Fruit fly (Drosophila melanogaster) whole organism, embryonic: ENCODE results near the gene obst-B.

ENCODE experiments used
- B-H2 ChIP-seq: fragments of 200-800 bp; sonication (Bioruptor generic); optimal IDR thresholded peaks from 2 replicates; lab custom pipeline; 2018; ENCODE audit warnings: missing biosample characterization, mild to moderate bottlenecking, missing genetic modification characterization
- CG11696 ChIP-seq: fragments of 200-800 bp; sonication (Bioruptor generic); IDR thresholded peaks from 2 replicates; pipeline ENCODE4 v1.3.6; 2022; ENCODE audit warnings: missing biosample characterization, missing genetic modification characterization
- CG12659 ChIP-seq: fragments of 200-800 bp; sonication (Bioruptor generic); optimal IDR thresholded peaks from 3 replicates; lab custom pipeline; 2017; ENCODE audit warnings: mild to moderate bottlenecking, missing biosample characterization, missing genetic modification reagents, missing genetic modification characterization
- CG15011 ChIP-seq: fragments of 200-800 bp; sonication (Bioruptor generic); optimal IDR thresholded peaks from 3 replicates; lab custom pipeline; 2018; ENCODE audit warnings: missing biosample characterization, mild to moderate bottlenecking, missing genetic modification characterization
- CG15601 ChIP-seq: fragments of 200-800 bp; sonication (Bioruptor generic); optimal IDR thresholded peaks from 3 replicates; lab custom pipeline; 2019; ENCODE audit warnings: missing biosample characterization, mild to moderate bottlenecking, missing genetic modification characterization, moderate library complexity
- CG15696 ChIP-seq: fragments of 200-800 bp; sonication (Bioruptor generic); optimal IDR thresholded peaks from 2 replicates; lab custom pipeline; 2019; ENCODE audit warnings: missing biosample characterization, mild to moderate bottlenecking, missing genetic modification characterization, moderate library complexity
- CG16863 ChIP-seq: fragments of 200-800 bp; sonication (Bioruptor generic); optimal IDR thresholded peaks from 3 replicates; lab custom pipeline; 2016; ENCODE audit warnings: missing biosample characterization, missing genetic modification characterization
- CG17328 ChIP-seq: fragments of 200-800 bp; sonication (Bioruptor generic); IDR thresholded peaks from 2 replicates; pipeline ENCODE4 v1.3.6; 2022; ENCODE audit warnings: missing biosample characterization, missing genetic modification characterization
- CG17612 ChIP-seq: fragments of 200-800 bp; sonication (Bioruptor generic); IDR thresholded peaks from 2 replicates; pipeline ENCODE4 v1.3.6; 2022; ENCODE audit warnings: missing biosample characterization, missing genetic modification characterization
- CG18011 ChIP-seq: fragments of 200-800 bp; sonication (Bioruptor generic); optimal IDR thresholded peaks from 2 replicates; lab custom pipeline; 2017; ENCODE audit warnings: missing biosample characterization, missing genetic modification characterization, mild to moderate bottlenecking, moderate library complexity, missing genotype
- CG18599 ChIP-seq: fragments of 200-800 bp; sonication (Bioruptor generic); optimal IDR thresholded peaks from 3 replicates; lab custom pipeline; 2017; ENCODE audit warnings: missing biosample characterization, missing genetic modification characterization, mild to moderate bottlenecking, moderate library complexity, missing genetic modification reagents
- CG18619 ChIP-seq: fragments of 200-800 bp; sonication (Bioruptor generic); optimal IDR thresholded peaks from 3 replicates; lab custom pipeline; 2017; ENCODE audit warnings: missing biosample characterization, mild to moderate bottlenecking, missing genetic modification characterization
- CG3065 ChIP-seq: fragments of 200-800 bp; sonication (Bioruptor generic); optimal IDR thresholded peaks from 2 replicates; lab custom pipeline; 2016; ENCODE audit warnings: missing biosample characterization, missing genetic modification characterization
- CG32772 ChIP-seq: fragments of 200-800 bp; sonication (Bioruptor generic); IDR thresholded peaks from 2 replicates; pipeline ENCODE4 v1.3.6; 2022; ENCODE audit warnings: missing biosample characterization, missing genetic modification characterization
- CG3726 ChIP-seq: fragments of 200-800 bp; sonication (Bioruptor generic); IDR thresholded peaks from 3 replicates; pipeline ENCODE4, ENCODE4 v1.3.6; 2022; ENCODE audit warnings: missing biosample characterization, missing genetic modification characterization
- CG4360 ChIP-seq: fragments of 200-800 bp; sonication (Bioruptor generic); IDR thresholded peaks from 2 replicates; pipeline ENCODE4 v1.3.6; 2022; ENCODE audit warnings: missing biosample characterization, missing genetic modification characterization
- CG4854 ChIP-seq: fragments of 200-800 bp; sonication (Bioruptor generic); optimal IDR thresholded peaks from 2 replicates; lab custom pipeline; 2016; ENCODE audit warnings: missing biosample characterization, missing genetic modification characterization, inconsistent platforms
- CG6654 ChIP-seq: fragments of 200-800 bp; sonication (Bioruptor generic); optimal IDR thresholded peaks from 2 replicates; lab custom pipeline; 2017; ENCODE audit warnings: missing biosample characterization, mild to moderate bottlenecking, missing genetic modification characterization
- CG8359 ChIP-seq: fragments of 200-800 bp; sonication (Bioruptor generic); optimal IDR thresholded peaks from 2 replicates; lab custom pipeline; 2017; ENCODE audit warnings: missing biosample characterization, mild to moderate bottlenecking, missing genetic modification characterization, borderline replicate concordance
- CG8388 ChIP-seq: fragments of 200-800 bp; sonication (Bioruptor generic); optimal IDR thresholded peaks from 2 replicates; lab custom pipeline; 2019; ENCODE audit warnings: missing biosample characterization, mild to moderate bottlenecking, missing genetic modification characterization, moderate library complexity
- CG9437 ChIP-seq: fragments of 200-800 bp; sonication (Bioruptor generic); optimal IDR thresholded peaks from 2 replicates; lab custom pipeline; 2018; ENCODE audit warnings: missing biosample characterization, mild to moderate bottlenecking, missing genetic modification characterization
- CG9727 ChIP-seq: fragments of 200-800 bp; sonication (Bioruptor generic); optimal IDR thresholded peaks from 3 replicates; lab custom pipeline; 2017; ENCODE audit warnings: missing biosample characterization, mild to moderate bottlenecking, missing genetic modification characterization
- CG9932 ChIP-seq: fragments of 200-800 bp; sonication (Bioruptor generic); IDR thresholded peaks from 2 replicates; pipeline ENCODE4 v1.3.6; 2022; ENCODE audit warnings: missing biosample characterization, missing genetic modification characterization
- D19A ChIP-seq: fragments of 200-800 bp; optimal IDR thresholded peaks from 3 replicates; lab custom pipeline; 2019; ENCODE audit warnings: missing biosample characterization, mild to moderate bottlenecking, missing genetic modification characterization, moderate library complexity
- Dad ChIP-seq: fragments of 200-800 bp; sonication (Bioruptor generic); optimal IDR thresholded peaks from 3 replicates; lab custom pipeline; 2016; ENCODE audit warnings: missing biosample characterization, missing genetic modification characterization
- Sox100B ChIP-seq: fragments of 200-800 bp; sonication (Bioruptor generic); optimal IDR thresholded peaks from 3 replicates; lab custom pipeline; 2018; ENCODE audit warnings: missing biosample characterization, mild to moderate bottlenecking, missing genetic modification characterization
- Stat92E ChIP-seq, 3 experiments: fragments of >200 bp in 2 of 3; fragments of 200-800 bp in 1 of 3; sonication (Bioruptor generic) in 1 of 3; optimal IDR thresholded peaks; 2 replicates each; lab custom pipeline; 2017 to 2019; ENCODE audit warnings: missing biosample characterization in 3 of 3, missing genetic modification characterization in 3 of 3, mild to moderate bottlenecking in 1 of 3, moderate library complexity in 1 of 3
- Vsx1 ChIP-seq: fragments of 200-800 bp; sonication (Bioruptor generic); optimal IDR thresholded peaks from 2 replicates; lab custom pipeline; 2017; ENCODE audit warnings: missing biosample characterization, mild to moderate bottlenecking, missing genetic modification characterization, missing genetic modification reagents
- Xbp1 ChIP-seq: fragments of 200-800 bp; sonication (Bioruptor generic); optimal IDR thresholded peaks from 3 replicates; lab custom pipeline; 2016; ENCODE audit warnings: missing biosample characterization, mild to moderate bottlenecking, missing genetic modification characterization
- amos ChIP-seq: fragments of 200-800 bp; sonication (Bioruptor generic); IDR thresholded peaks from 2 replicates; pipeline ENCODE4 v1.3.6; 2022; ENCODE audit warnings: missing biosample characterization, missing genetic modification characterization; ENCODE audit not compliant: partially characterized antibody
- btn ChIP-seq: fragments of 200-800 bp; sonication (Bioruptor generic); optimal IDR thresholded peaks from 2 replicates; lab custom pipeline; 2016; ENCODE audit warnings: missing biosample characterization, missing genetic modification characterization
- cg ChIP-seq: fragments of 200-800 bp; sonication (Bioruptor generic); optimal IDR thresholded peaks from 3 replicates; lab custom pipeline; 2019; ENCODE audit warnings: missing biosample characterization, mild to moderate bottlenecking, missing genetic modification characterization, moderate library complexity
- chif ChIP-seq, 2 experiments: fragments of 200-800 bp; sonication (Bioruptor generic); optimal IDR thresholded peaks; 3 replicates each; lab custom pipeline; 2016; ENCODE audit warnings: missing biosample characterization in 2 of 2, missing genetic modification characterization in 2 of 2
- ci ChIP-seq: fragments of 200-800 bp; sonication (Bioruptor generic); IDR thresholded peaks from 3 replicates; pipeline ENCODE4 v1.3.6; 2022; ENCODE audit warnings: missing biosample characterization, missing genetic modification characterization
- da ChIP-seq: fragments of 200-800 bp; sonication (Bioruptor generic); optimal IDR thresholded peaks from 2 replicates; lab custom pipeline; 2016; ENCODE audit warnings: missing biosample characterization, missing genetic modification characterization
- dpn ChIP-seq, 2 experiments: fragments of 200-800 bp; sonication (Bioruptor generic); optimal IDR thresholded peaks; 3 replicates each; lab custom pipeline; 2016; ENCODE audit warnings: missing biosample characterization in 2 of 2, missing genetic modification characterization in 2 of 2
- fru ChIP-seq: fragments of >200 bp; optimal IDR thresholded peaks from 2 replicates; lab custom pipeline; 2017
- gcm ChIP-seq: fragments of 200-800 bp; sonication (Bioruptor generic); optimal IDR thresholded peaks from 2 replicates; lab custom pipeline; 2019; ENCODE audit warnings: missing biosample characterization, mild to moderate bottlenecking, missing genetic modification characterization, moderate library complexity
- gsb-n ChIP-seq: fragments of 200-800 bp; sonication (Bioruptor generic); optimal IDR thresholded peaks from 3 replicates; lab custom pipeline; 2018; ENCODE audit warnings: missing biosample characterization, mild to moderate bottlenecking, missing genetic modification characterization
- hth ChIP-seq: fragments of >200 bp; optimal IDR thresholded peaks from 2 replicates; lab custom pipeline; 2017; ENCODE audit warnings: inconsistent platforms
- lov ChIP-seq, 2 experiments: fragments of 200-800 bp in 1 of 2; fragments of >200 bp in 1 of 2; sonication (Bioruptor generic) in 1 of 2; IDR thresholded peaks in 1 of 2; optimal IDR thresholded peaks in 1 of 2; 2 replicates in 1 of 2; 3 replicates in 1 of 2; pipeline versions ENCODE4 v1.3.6 to Lab custom; 2017 to 2022; ENCODE audit warnings: missing biosample characterization in 1 of 2, missing genetic modification characterization in 1 of 2
- maf-S ChIP-seq: fragments of 200-800 bp; sonication (Bioruptor generic); optimal IDR thresholded peaks from 2 replicates; lab custom pipeline; 2016; ENCODE audit warnings: missing biosample characterization, missing genetic modification characterization
- nom ChIP-seq: fragments of 200-800 bp; sonication (Bioruptor generic); optimal IDR thresholded peaks from 2 replicates; lab custom pipeline; 2017; ENCODE audit warnings: missing biosample characterization, missing genetic modification characterization, mild to moderate bottlenecking, moderate library complexity, missing genetic modification reagents
- repo ChIP-seq: fragments of 200-800 bp; sonication (Bioruptor generic); optimal IDR thresholded peaks from 2 replicates; lab custom pipeline; 2016; ENCODE audit warnings: missing biosample characterization, missing genetic modification characterization
- run ChIP-seq: fragments of 200-800 bp; sonication (Bioruptor generic); optimal IDR thresholded peaks from 3 replicates; lab custom pipeline; 2018; ENCODE audit warnings: missing biosample characterization, mild to moderate bottlenecking, missing genetic modification characterization
- stc ChIP-seq: fragments of 200-800 bp; sonication (Bioruptor generic); IDR thresholded peaks from 2 replicates; pipeline ENCODE4 v1.3.6; 2022; ENCODE audit warnings: missing biosample characterization, missing genetic modification characterization
- trem ChIP-seq: fragments of 200-800 bp; optimal IDR thresholded peaks from 3 replicates; lab custom pipeline; 2019; ENCODE audit warnings: missing biosample characterization, mild to moderate bottlenecking, missing genetic modification characterization, moderate library complexity

The obst-B gene

DNA sequence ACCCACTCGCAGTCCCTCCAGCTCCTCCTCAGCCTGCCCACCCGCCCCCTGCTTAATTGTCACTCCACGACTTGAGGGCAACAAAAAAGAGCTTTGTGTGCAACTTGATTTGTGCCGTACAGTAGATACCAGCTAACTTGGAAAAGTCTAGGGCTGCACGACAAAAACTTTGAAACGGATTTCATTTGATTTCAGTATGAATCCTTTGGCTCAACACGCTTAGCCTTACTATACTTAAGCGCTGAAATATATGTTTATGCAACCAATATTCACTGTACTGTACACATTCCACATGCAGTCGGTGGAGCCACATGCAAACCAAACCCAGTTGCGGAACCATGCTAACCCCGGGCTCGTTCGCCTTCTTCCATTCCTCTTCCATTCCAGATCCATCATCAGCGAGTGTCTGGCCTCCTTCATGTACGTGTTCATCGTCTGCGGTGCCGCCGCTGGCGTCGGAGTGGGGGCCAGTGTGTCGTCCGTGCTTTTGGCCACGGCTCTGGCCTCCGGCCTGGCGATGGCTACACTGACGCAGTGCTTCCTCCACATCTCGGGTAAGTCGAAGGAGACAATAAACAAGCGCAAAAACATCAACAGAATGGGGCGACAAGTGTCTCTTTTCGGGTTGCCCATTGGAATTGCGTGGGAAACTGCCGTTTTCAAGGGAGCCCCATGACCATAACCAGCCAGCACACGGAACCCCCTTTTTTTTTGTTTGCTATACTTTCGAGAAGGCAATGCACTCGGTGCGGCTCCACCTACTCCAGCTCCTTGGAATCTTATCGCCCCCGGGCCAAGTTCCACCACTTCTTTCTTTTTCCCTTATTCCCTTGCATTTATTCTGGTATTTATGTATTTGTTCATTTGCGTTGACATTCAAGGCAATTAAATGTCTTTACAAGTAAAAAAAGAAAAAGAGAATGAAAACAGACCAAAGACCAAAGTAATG is 45.8 kb upstream of the obst-B start (continued):
- TF ChIP-seq lov (optimal IDR thresholded peaks at IDR 0.05; lab: Kevin White, UChicago) (no peak), lov (GFP tag; IDR thresholded peaks at IDR 0.05; lab: Robert Waterston, UW) (0 out of 3 replicates have a peak, but pooled peaks have one; percentile 60), CG9727 (GFP tag; lab: Kevin White, UChicago) (peak; percentile 29), cg (no peak), Xbp1 (GFP tag; lab: Kevin White, UChicago) (peak; percentile 54), CG9437 (GFP tag; lab: Kevin White, UChicago) (no peak), CG3726 (GFP tag; lab: Robert Waterston, UW) (peak; percentile 57; the same call in 1 of the 3 replicates), hth (no peak), Stat92E (GFP tag; optimal IDR thresholded peaks at IDR 0.05; lab: Kevin White, UChicago) (no peak), CG17328 (GFP tag; lab: Robert Waterston, UW) (peak; percentile 73), CG4360 (GFP tag; lab: Robert Waterston, UW) (peak; percentile 34; the same call in 1 of the 2 replicates), Dad (no peak), fru (lab: Kevin White, UChicago) (no peak), chif (GFP tag; optimal IDR thresholded peaks at IDR 0.05; lab: Kevin White, UChicago) (peak; percentile 11 to 31), D19A (tag; lab: Kevin White, UChicago) (peak; percentile 54), dpn (GFP tag; optimal IDR thresholded peaks at IDR 0.05; lab: Kevin White, UChicago) (peak; percentile 20 to 56), da (GFP tag; lab: Kevin White, UChicago) (no peak), Vsx1 (GFP tag; lab: Kevin White, UChicago) (no peak), Sox100B (GFP tag; lab: Kevin White, UChicago) (peak; percentile 47), gcm (GFP tag; lab: Kevin White, UChicago) (no peak), CG18011 (GFP tag; lab: Kevin White, UChicago) (no peak), CG32772 (GFP tag; lab: Robert Waterston, UW) (peak; percentile 76; the same call in 1 of the 2 replicates), B-H2 (no peak), CG11696 (GFP tag; lab: Robert Waterston, UW) (no peak), repo (GFP tag; lab: Kevin White, UChicago) (no peak), CG9932 (no peak), CG18599 (GFP tag; lab: Kevin White, UChicago) (peak; percentile 29), stc (GFP tag; lab: Robert Waterston, UW) (peak; percentile 73), CG17612 (GFP tag; lab: Robert Waterston, UW) (0 out of 2 replicates have a peak, but pooled peaks have one; percentile 23), CG15011 (GFP tag; lab: Kevin White, UChicago) (no peak), gsb-n (peak; percentile 16), maf-S (GFP tag; lab: Kevin White, UChicago) (no peak), CG8359 (GFP tag; lab: Kevin White, UChicago) (peak; percentile 40), CG3065 (GFP tag; lab: Kevin White, UChicago) (no peak), nom (GFP tag; lab: Kevin White, UChicago) (peak; percentile 89), CG12659 (GFP tag; lab: Kevin White, UChicago) (no peak), btn (peak; percentile 18), CG15696 (tag; lab: Kevin White, UChicago) (no peak), ci (peak; percentile 79), CG18619 (GFP tag; lab: Kevin White, UChicago) (no peak), CG8388 (peak; percentile 50), CG6654 (GFP tag; lab: Kevin White, UChicago) (no peak), CG4854 (GFP tag; lab: Kevin White, UChicago) (no peak), trem (tag; lab: Kevin White, UChicago) (peak; percentile 27), amos (no peak), CG15601 (tag; lab: Kevin White, UChicago) (peak; percentile 18), CG16863 (GFP tag; lab: Kevin White, UChicago) (peak; percentile 19), run (no peak)
